Worm (Caenorhabditis elegans) whole organism, L4 larva: ENCODE data around the gene F58A4.6.

Source experiments
- D1046.2 ChIP-seq: fragments of 200-800 bp; sonication (Bioruptor generic); IDR thresholded peaks from 2 replicates; pipeline ENCODE4 v1.3.6; 2022; ENCODE audit warnings: missing genetic modification characterization, missing compliant biosample characterization
- F10B5.3 ChIP-seq: sonication (generic microtip); optimal IDR thresholded peaks from 2 replicates; lab custom pipeline; 2016; ENCODE audit warnings: mild to moderate bottlenecking, missing genetic modification characterization, missing compliant biosample characterization
- F44E2.7 ChIP-seq: fragments of 200-800 bp; sonication (Bioruptor generic); IDR thresholded peaks from 2 replicates; pipeline ENCODE4 v2.1.2; 2022; ENCODE audit warnings: missing genetic modification characterization, missing compliant biosample characterization
- F49E8.2 ChIP-seq: sonication (generic microtip); optimal IDR thresholded peaks from 2 replicates; lab custom pipeline; 2016; ENCODE audit warnings: missing compliant biosample characterization, mild to moderate bottlenecking, missing genetic modification characterization, borderline replicate concordance
- R02D3.7 ChIP-seq: fragments of 150-350 bp; sonication (generic microtip); optimal IDR thresholded peaks from 3 replicates; lab custom pipeline; 2014; ENCODE audit warnings: missing biosample characterization, missing genetic modification characterization
- T26A8.4 ChIP-seq: fragments of 200-800 bp; sonication (Bioruptor generic); IDR thresholded peaks from 2 replicates; pipeline ENCODE4 v1.3.6; 2022; ENCODE audit warnings: missing genetic modification characterization, missing compliant biosample characterization
- Y48G9A.11 ChIP-seq: fragments of 200-800 bp; sonication (Bioruptor generic); IDR thresholded peaks from 2 replicates; pipeline ENCODE4 v1.3.6; 2022; ENCODE audit warnings: missing genetic modification reagents, missing genetic modification characterization, missing compliant biosample characterization
- aha-1 ChIP-seq: fragments of 150-350 bp; peaks from one replicate; lab custom pipeline; 2014; ENCODE audit warnings: missing biosample characterization, missing genetic modification characterization
- aly-2 ChIP-seq: sonication (generic microtip); optimal IDR thresholded peaks from 2 replicates; lab custom pipeline; 2018; ENCODE audit warnings: missing biosample characterization, missing genetic modification characterization
- arid-1 ChIP-seq: fragments of 200-800 bp; sonication (Bioruptor generic); conservative IDR thresholded peaks from 2 replicates; pipeline ENCODE4 v1.3.6; 2022; ENCODE audit warnings: missing genetic modification reagents, missing genetic modification characterization, missing compliant biosample characterization
- ceh-20 ChIP-seq: fragments of 200-800 bp; sonication (Bioruptor generic); IDR thresholded peaks from 2 replicates; pipeline ENCODE4 v1.3.6; 2022; ENCODE audit warnings: missing genetic modification reagents, missing genetic modification characterization, missing compliant biosample characterization
- ceh-28 ChIP-seq: fragments of 150-350 bp; optimal IDR thresholded peaks from 2 replicates; lab custom pipeline; 2014; ENCODE audit warnings: missing biosample characterization, missing genetic modification reagents, missing genetic modification characterization
- ceh-82 ChIP-seq: sonication (generic microtip); optimal IDR thresholded peaks from 2 replicates; lab custom pipeline; 2017; ENCODE audit warnings: missing biosample characterization, missing genetic modification characterization
- cey-2 ChIP-seq: sonication (generic microtip); optimal IDR thresholded peaks from 3 replicates; lab custom pipeline; 2017; ENCODE audit warnings: missing genetic modification characterization, mild to moderate bottlenecking, missing compliant biosample characterization, antibody characterized with exemption, borderline replicate concordance; ENCODE audit not compliant: insufficient read depth
- ctbp-1 ChIP-seq: fragments of 200-800 bp; sonication (Bioruptor generic); IDR thresholded peaks from 2 replicates; pipeline ENCODE4 v1.3.6; 2022; ENCODE audit warnings: missing genetic modification reagents, missing genetic modification characterization, missing compliant biosample characterization
- daf-19 ChIP-seq: fragments of 200-800 bp; sonication (Bioruptor generic); conservative IDR thresholded peaks from 2 replicates; pipeline ENCODE4 v1.3.6; 2022; ENCODE audit warnings: missing genetic modification characterization, missing compliant biosample characterization
- daf-8 ChIP-seq: fragments of 200-800 bp; sonication (Bioruptor generic); IDR thresholded peaks from 2 replicates; pipeline ENCODE4 v1.3.6; 2022; ENCODE audit warnings: missing genetic modification characterization, missing compliant biosample characterization
- egl-27 ChIP-seq: sonication (generic microtip); optimal IDR thresholded peaks from 3 replicates; lab custom pipeline; 2017; ENCODE audit warnings: missing biosample characterization, missing genetic modification reagents, missing genetic modification characterization
- egl-43 ChIP-seq: fragments of 200-800 bp; sonication (Bioruptor generic); IDR thresholded peaks from 2 replicates; pipeline ENCODE4 v1.3.6; 2022; ENCODE audit warnings: missing genetic modification reagents, missing genetic modification characterization, missing compliant biosample characterization
- hlh-30 ChIP-seq: sonication (generic microtip); optimal IDR thresholded peaks from 2 replicates; lab custom pipeline; 2017; ENCODE audit warnings: antibody characterized with exemption, mild to moderate bottlenecking, missing genetic modification characterization, missing compliant biosample characterization; ENCODE audit not compliant: insufficient read depth
- lin-29 ChIP-seq: fragments of 200-800 bp; sonication (Bioruptor generic); IDR thresholded peaks from 2 replicates; pipeline ENCODE4 v1.3.6; 2022; ENCODE audit warnings: missing genetic modification reagents, missing genetic modification characterization, missing compliant biosample characterization
- lin-39 ChIP-seq: fragments of 150-350 bp; optimal IDR thresholded peaks from 2 replicates; lab custom pipeline; 2014; ENCODE audit warnings: missing biosample characterization, missing genetic modification reagents, missing genetic modification characterization
- lir-3 ChIP-seq: sonication (generic microtip); optimal IDR thresholded peaks from 2 replicates; lab custom pipeline; 2016; ENCODE audit warnings: mild to moderate bottlenecking, missing genetic modification characterization, missing compliant biosample characterization
- madf-5 ChIP-seq, 2 experiments: fragments of 200-800 bp; sonication (Bioruptor generic); IDR thresholded peaks; 2 replicates each; pipeline ENCODE4 v1.3.6; 2022; ENCODE audit warnings: missing compliant biosample characterization in 2 of 2, missing genetic modification characterization in 2 of 2
- madf-9 ChIP-seq: fragments of 200-800 bp; sonication (Bioruptor generic); conservative IDR thresholded peaks from 2 replicates; pipeline ENCODE4 v1.3.6; 2022; ENCODE audit warnings: missing genetic modification reagents, missing genetic modification characterization, missing compliant biosample characterization
- mdl-1 ChIP-seq, 2 experiments: fragments of 150-350 bp in 1 of 2; sonication (generic microtip) in 1 of 2; optimal IDR thresholded peaks; 2 replicates each; lab custom pipeline; 2014 to 2017; ENCODE audit warnings: missing biosample characterization in 2 of 2, missing genetic modification characterization in 2 of 2
- mxl-3 ChIP-seq: fragments of 200-800 bp; sonication (Bioruptor generic); optimal IDR thresholded peaks from 2 replicates; lab custom pipeline; 2018; ENCODE audit warnings: mild to moderate bottlenecking, missing genetic modification characterization, missing compliant biosample characterization
- nhr-102 ChIP-seq: sonication (generic microtip); optimal IDR thresholded peaks from 2 replicates; lab custom pipeline; 2016; ENCODE audit warnings: mild to moderate bottlenecking, missing genetic modification characterization, moderate library complexity, missing compliant biosample characterization
- nhr-237 ChIP-seq: sonication (generic microtip); optimal IDR thresholded peaks from 2 replicates; lab custom pipeline; 2017; ENCODE audit warnings: missing biosample characterization, missing genetic modification characterization
- nhr-42 ChIP-seq: fragments of 200-800 bp; sonication (Bioruptor generic); IDR thresholded peaks from 2 replicates; pipeline ENCODE4 v1.3.6; 2022; ENCODE audit warnings: missing genetic modification characterization, missing compliant biosample characterization
- nhr-48 ChIP-seq: sonication (generic microtip); optimal IDR thresholded peaks from 2 replicates; lab custom pipeline; 2016; ENCODE audit warnings: mild to moderate bottlenecking, missing genetic modification characterization, missing compliant biosample characterization
- nhr-77 ChIP-seq: fragments of 150-350 bp; optimal IDR thresholded peaks from 2 replicates; lab custom pipeline; 2014; ENCODE audit warnings: missing biosample characterization, missing genetic modification characterization
- pha-4 ChIP-seq, 2 experiments: fragments of 150-350 bp in 1 of 2; fragments of 200-800 bp in 1 of 2; sonication (Bioruptor generic) in 1 of 2; IDR thresholded peaks in 1 of 2; optimal IDR thresholded peaks in 1 of 2; 2 replicates each; pipeline versions ENCODE4 v1.3.6 to Lab custom; 2014 to 2022; ENCODE audit warnings: missing genetic modification characterization in 2 of 2, missing genetic modification reagents in 2 of 2, missing biosample characterization in 1 of 2, missing compliant biosample characterization in 1 of 2
- php-3 ChIP-seq: fragments of 200-800 bp; sonication (Bioruptor generic); IDR thresholded peaks from 2 replicates; pipeline ENCODE4 v1.3.6; 2022; ENCODE audit warnings: missing genetic modification reagents, missing genetic modification characterization, missing compliant biosample characterization
- pqm-1 ChIP-seq: sonication (generic microtip); optimal IDR thresholded peaks from 2 replicates; lab custom pipeline; 2017; ENCODE audit warnings: missing biosample characterization, missing genetic modification characterization
- rbr-2 ChIP-seq: sonication (generic microtip); optimal IDR thresholded peaks from 2 replicates; lab custom pipeline; 2016; ENCODE audit warnings: missing genotype, missing genetic modification characterization, missing compliant biosample characterization
- set-16 ChIP-seq: fragments of 200-800 bp; sonication (Bioruptor generic); IDR thresholded peaks from 2 replicates; pipeline ENCODE4 v1.3.6; 2022; ENCODE audit warnings: missing genetic modification reagents, missing genetic modification characterization, missing compliant biosample characterization
- spr-1 ChIP-seq: sonication (generic microtip); optimal IDR thresholded peaks from 2 replicates; lab custom pipeline; 2016; ENCODE audit warnings: mild to moderate bottlenecking, missing genetic modification characterization, missing compliant biosample characterization
- spr-3 ChIP-seq: fragments of 200-800 bp; sonication (Bioruptor generic); optimal IDR thresholded peaks from 2 replicates; lab custom pipeline; 2018; ENCODE audit warnings: mild to moderate bottlenecking, missing genetic modification characterization, missing compliant biosample characterization
- tag-97 ChIP-seq: fragments of 200-800 bp; sonication (Bioruptor generic); IDR thresholded peaks from 2 replicates; pipeline ENCODE4 v1.3.6; 2022; ENCODE audit warnings: missing genetic modification characterization, missing compliant biosample characterization
- unc-62 ChIP-seq, 3 experiments: fragments of 150-350 bp in 1 of 3; sonication (generic microtip); optimal IDR thresholded peaks in 2 of 3; peaks in 1 of 3; 1 replicate in 1 of 3; 2 replicates in 2 of 3; lab custom pipeline; 2014 to 2017; ENCODE audit warnings: missing biosample characterization in 3 of 3, missing genetic modification characterization in 3 of 3, missing genetic modification reagents in 3 of 3, missing genotype in 1 of 3
- zfp-3 ChIP-seq: fragments of 200-800 bp; sonication (Bioruptor generic); conservative IDR thresholded peaks from 2 replicates; pipeline ENCODE4 v1.3.6; 2022; ENCODE audit warnings: missing genetic modification reagents, missing genetic modification characterization, missing compliant biosample characterization
- zip-11 ChIP-seq: fragments of 200-800 bp; sonication (Bioruptor generic); IDR thresholded peaks from 2 replicates; pipeline ENCODE4 v1.3.6; 2022; ENCODE audit warnings: missing genetic modification characterization, missing compliant biosample characterization
- ztf-7 ChIP-seq: fragments of 150-350 bp; optimal IDR thresholded peaks from 2 replicates; lab custom pipeline; 2014; ENCODE audit warnings: missing biosample characterization, missing genetic modification characterization

Gene F58A4.6

DNA sequence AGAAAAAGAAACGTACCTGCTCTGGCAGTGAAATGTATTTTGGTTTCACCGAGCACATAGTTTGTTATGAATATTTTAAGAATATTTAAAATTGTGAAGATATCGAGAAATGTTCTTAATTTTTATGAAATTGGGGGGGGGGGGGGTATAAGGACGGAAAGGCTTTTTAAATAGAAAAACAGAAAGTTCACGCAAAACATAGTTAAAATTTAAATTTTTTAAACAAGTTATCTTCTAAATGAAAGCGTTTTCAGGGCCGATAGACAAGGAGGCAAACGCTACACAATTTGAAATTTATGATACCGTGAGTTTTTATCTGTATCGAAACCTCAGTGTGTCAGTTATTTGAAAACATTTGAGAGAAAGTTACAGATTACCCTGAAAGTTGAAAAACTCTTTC is 41.5 kb downstream of the F58A4.6 start, which contains the start of gene C15H7.4:
TSS of gene C15H7.4 (minus strand) at position 101 of the 400 bp plus-strand sequence.
- no peak for TF ChIP-seq zip-11 (GFP tag; lab: Robert Waterston, UW)
- no peak for TF ChIP-seq F49E8.2
- TF ChIP-seq nhr-77 (tag; lab: Kevin White, UChicago), result no peak

DNA sequence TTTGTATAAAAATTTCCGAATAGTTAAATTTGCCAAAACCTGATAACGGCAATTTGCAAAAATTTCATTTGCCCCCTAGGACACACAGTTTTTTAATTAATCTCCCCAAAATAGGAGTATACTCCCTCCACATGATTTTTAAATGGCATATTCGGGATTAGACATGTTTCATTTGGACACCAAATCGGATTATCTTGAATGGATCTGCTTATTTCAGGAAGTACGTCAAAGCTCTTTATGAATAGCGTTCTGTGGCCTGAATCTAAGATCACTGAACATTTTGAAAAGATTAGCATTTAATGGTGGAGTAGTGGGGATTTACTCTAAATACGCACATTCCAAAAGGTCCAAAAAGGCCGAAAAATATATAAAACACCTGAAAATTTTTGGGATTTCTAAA is 44.3 kb downstream of the F58A4.6 start:
- no peak for TF ChIP-seq set-16 (GFP tag; lab: Robert Waterston, UW)
- no peak for TF ChIP-seq ceh-82
- no peak for TF ChIP-seq madf-9 (GFP tag; lab: Robert Waterston, UW)
- no peak for TF ChIP-seq nhr-102 (tag; lab: Kevin White, UChicago)
- TF ChIP-seq lin-39 (tag; lab: Kevin White, UChicago), result no peak
- no peak for TF ChIP-seq D1046.2 (GFP tag; lab: Robert Waterston, UW)
- no peak for TF ChIP-seq T26A8.4 (GFP tag; lab: Robert Waterston, UW)
- TF ChIP-seq ceh-28 (tag; lab: Kevin White, UChicago), result no peak
- no peak for TF ChIP-seq tag-97 (GFP tag; lab: Robert Waterston, UW)
- no peak for TF ChIP-seq daf-8 (GFP tag; lab: Robert Waterston, UW)
- TF ChIP-seq unc-62 (GFP tag; optimal IDR thresholded peaks at IDR 0.05 in 1 of 2; lab: Kevin White, UChicago), result no peak
- no peak for TF ChIP-seq unc-62 (tag; optimal IDR thresholded peaks at IDR 0.05; lab: Kevin White, UChicago)
- TF ChIP-seq Y48G9A.11, result no peak

DNA sequence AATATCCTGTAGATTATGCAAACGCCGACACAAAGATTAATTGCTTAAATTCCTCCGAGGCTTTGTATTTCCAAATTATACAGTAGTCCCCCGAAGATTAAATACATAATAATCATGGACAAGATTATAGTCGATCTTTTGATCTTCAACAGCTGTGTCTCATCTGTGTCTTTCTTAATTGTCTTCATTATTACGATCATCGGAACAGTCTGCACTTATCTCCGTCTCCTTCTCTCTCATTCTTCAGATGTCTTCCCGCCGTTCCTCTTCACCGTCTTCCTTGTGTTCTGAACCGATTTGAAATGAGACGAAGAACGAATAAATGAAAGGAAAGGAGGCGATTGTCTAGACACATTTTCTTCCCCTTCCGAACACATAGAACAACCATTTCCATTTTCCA is 46.8 kb downstream of the F58A4.6 start:
- TF ChIP-seq nhr-48 (tag; lab: Kevin White, UChicago) (peak; percentile 59), nhr-102 (tag; lab: Kevin White, UChicago) (no peak)

DNA sequence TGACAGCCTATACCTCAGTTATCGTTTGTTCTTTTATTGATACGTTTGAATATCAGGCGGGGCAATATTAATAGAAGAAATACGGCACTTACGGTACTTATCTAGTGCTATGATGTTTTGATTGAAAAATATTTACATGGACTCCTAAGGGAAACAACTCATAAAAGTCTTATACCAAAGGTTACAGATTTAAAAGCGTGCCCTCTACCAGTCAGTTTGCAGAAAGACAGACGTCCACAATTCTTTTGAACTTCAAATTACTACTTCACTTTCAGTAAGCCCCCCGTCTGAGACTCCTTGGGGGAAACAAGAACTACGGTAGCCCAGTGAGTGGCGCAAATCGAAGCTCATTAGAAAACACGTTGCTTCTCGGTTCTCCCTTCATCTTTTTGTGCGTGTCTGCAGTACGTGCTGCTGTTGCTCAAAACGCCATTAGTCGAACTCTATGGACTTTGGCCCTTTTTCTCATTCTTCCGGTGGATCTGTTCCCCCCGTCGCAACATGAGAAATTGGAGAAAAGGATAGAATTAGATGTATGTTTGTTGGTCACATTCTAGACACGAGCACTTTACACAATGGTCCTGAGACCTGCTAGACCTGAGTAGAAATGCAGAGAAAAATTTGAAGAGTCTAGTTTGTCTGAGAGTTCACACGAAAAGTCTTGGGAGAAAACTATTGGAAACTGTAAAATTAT is 48.1 kb downstream of the F58A4.6 start:
- TF ChIP-seq nhr-48 (tag; lab: Kevin White, UChicago), result no peak
- TF ChIP-seq mxl-3 (GFP tag; lab: Kevin White, UChicago), result no peak
- TF ChIP-seq egl-43 (GFP tag; lab: Robert Waterston, UW), result no peak
- no peak for TF ChIP-seq nhr-42 (GFP tag; lab: Robert Waterston, UW)
- TF ChIP-seq lir-3 (tag; lab: Kevin White, UChicago), result no peak
- TF ChIP-seq set-16 (GFP tag; lab: Robert Waterston, UW), result no peak
- TF ChIP-seq zfp-3, result no peak
- TF ChIP-seq aha-1 (tag; lab: Kevin White, UChicago), result peak; percentile 90
- no peak for TF ChIP-seq spr-3 (GFP tag; lab: Kevin White, UChicago)
- TF ChIP-seq F44E2.7 (GFP tag; lab: Robert Waterston, UW), result no peak
- TF ChIP-seq rbr-2 (tag; lab: Kevin White, UChicago), result peak; percentile 12
- TF ChIP-seq zip-11 (GFP tag; lab: Robert Waterston, UW), result no peak
- TF ChIP-seq madf-5 (GFP tag; IDR thresholded peaks at IDR 0.05; lab: Robert Waterston, UW), result no peak
- TF ChIP-seq Y48G9A.11, result no peak
- TF ChIP-seq F10B5.3 (tag; lab: Kevin White, UChicago), result no peak
- no peak for TF ChIP-seq ceh-20 (GFP tag; lab: Robert Waterston, UW)
- no peak for TF ChIP-seq spr-1 (tag; lab: Kevin White, UChicago)
- TF ChIP-seq nhr-237 (tag; lab: Kevin White, UChicago), result no peak
- no peak for TF ChIP-seq R02D3.7 (tag; lab: Kevin White, UChicago)
- TF ChIP-seq pqm-1, result no peak
- TF ChIP-seq lin-29 (GFP tag; lab: Robert Waterston, UW), result no peak
- no peak for TF ChIP-seq ztf-7
- no peak for TF ChIP-seq php-3 (GFP tag; lab: Robert Waterston, UW)
- no peak for TF ChIP-seq daf-19 (GFP tag; lab: Robert Waterston, UW)
- peak in 1 of 2 experiments; percentile 9 for TF ChIP-seq mdl-1 (tag; optimal IDR thresholded peaks at IDR 0.05; lab: Kevin White, UChicago)
- TF ChIP-seq egl-27 (tag; lab: Kevin White, UChicago), result no peak
- no peak for TF ChIP-seq ctbp-1 (GFP tag; lab: Robert Waterston, UW)
- no peak for TF ChIP-seq cey-2 (tag; lab: Kevin White, UChicago)
- TF ChIP-seq hlh-30 (tag; lab: Kevin White, UChicago), result peak; percentile 73
- TF ChIP-seq aly-2 (tag; lab: Kevin White, UChicago), result no peak
- TF ChIP-seq pha-4 (GFP tag; IDR thresholded peaks at IDR 0.05; lab: Robert Waterston, UW), result no peak
- TF ChIP-seq pha-4 (tag; optimal IDR thresholded peaks at IDR 0.05; lab: Kevin White, UChicago), result no peak
- no peak for TF ChIP-seq arid-1
